Worm (Caenorhabditis elegans) whole organism, young adult: ENCODE data around the gene copb-2.

Source experiments
- B0336.3 ChIP-seq: fragments of 200-800 bp; sonication (Bioruptor generic); IDR thresholded peaks from 2 replicates; pipeline ENCODE4 v1.3.6; 2022; ENCODE audit warnings: missing genetic modification characterization, missing compliant biosample characterization
- C17E4.6 ChIP-seq: fragments of 200-800 bp; sonication (Bioruptor generic); IDR thresholded peaks from 2 replicates; pipeline ENCODE4 v1.3.6; 2022; ENCODE audit warnings: missing genetic modification reagents, missing genetic modification characterization, missing compliant biosample characterization
- F33H1.4 ChIP-seq: fragments of 200-800 bp; sonication (Bioruptor generic); IDR thresholded peaks from 2 replicates; pipeline ENCODE4 v1.3.6; 2022; ENCODE audit warnings: missing genetic modification reagents, missing genetic modification characterization, missing compliant biosample characterization
- K12H6.12 ChIP-seq: fragments of 200-800 bp; sonication (Bioruptor generic); optimal IDR thresholded peaks from 2 replicates; lab custom pipeline; 2018; ENCODE audit warnings: mild to moderate bottlenecking, missing genetic modification characterization, missing compliant biosample characterization
- T07F8.4 ChIP-seq: sonication (generic microtip); optimal IDR thresholded peaks from 2 replicates; lab custom pipeline; 2016; ENCODE audit warnings: mild to moderate bottlenecking, missing genetic modification characterization, moderate library complexity, missing compliant biosample characterization
- ama-1 ChIP-seq, 3 experiments: fragments of 150-350 bp in 1 of 3; sonication (generic microtip) in 2 of 3; optimal IDR thresholded peaks; 2 replicates each; lab custom pipeline; 2014 to 2018; ENCODE audit warnings: missing biosample characterization in 2 of 3, missing genetic modification characterization in 2 of 3, missing genetic modification reagents in 2 of 3
- aptf-2 ChIP-seq: fragments of 200-800 bp; sonication (Bioruptor generic); conservative IDR thresholded peaks from 2 replicates; pipeline ENCODE4 v1.3.6; 2022; ENCODE audit warnings: missing genetic modification reagents, missing genetic modification characterization, missing compliant biosample characterization
- attf-3 ChIP-seq: fragments of 200-800 bp; sonication (Bioruptor generic); conservative IDR thresholded peaks from 2 replicates; pipeline ENCODE4 v1.3.6; 2022; ENCODE audit warnings: missing genetic modification reagents, missing genetic modification characterization, missing compliant biosample characterization
- attf-5 ChIP-seq: fragments of 200-800 bp; sonication (Bioruptor generic); optimal IDR thresholded peaks from 2 replicates; lab custom pipeline; 2018; ENCODE audit warnings: mild to moderate bottlenecking, missing genetic modification characterization, missing compliant biosample characterization
- cebp-1 ChIP-seq, 2 experiments: fragments of 200-800 bp in 1 of 2; sonication (Bioruptor generic) in 1 of 2; sonication (generic microtip) in 1 of 2; IDR thresholded peaks in 1 of 2; optimal IDR thresholded peaks in 1 of 2; 2 replicates each; pipeline versions ENCODE4 v1.3.6 to Lab custom; 2017 to 2022; ENCODE audit warnings: missing compliant biosample characterization in 2 of 2, missing genetic modification characterization in 2 of 2, mild to moderate bottlenecking in 1 of 2, missing genetic modification reagents in 1 of 2, moderate library complexity in 1 of 2
- ceh-40 ChIP-seq: fragments of 200-800 bp; sonication (Bioruptor generic); IDR thresholded peaks from 2 replicates; pipeline ENCODE4 v1.3.6; 2022; ENCODE audit warnings: missing genetic modification characterization, missing compliant biosample characterization
- ceh-58 ChIP-seq: fragments of 200-800 bp; sonication (Bioruptor generic); IDR thresholded peaks from 2 replicates; pipeline ENCODE4 v1.3.6; 2022; ENCODE audit warnings: missing genetic modification characterization, missing compliant biosample characterization
- efl-1 ChIP-seq: fragments of 150-350 bp; optimal IDR thresholded peaks from 2 replicates; lab custom pipeline; 2014; ENCODE audit warnings: missing biosample characterization, missing genetic modification reagents, missing genetic modification characterization
- egl-44 ChIP-seq: fragments of 200-800 bp; sonication (Bioruptor generic); IDR thresholded peaks from 2 replicates; pipeline ENCODE4 v1.3.6; 2022; ENCODE audit warnings: missing genetic modification reagents, missing genetic modification characterization, missing compliant biosample characterization
- ekl-4 ChIP-seq: fragments of 200-800 bp; sonication (Bioruptor generic); IDR thresholded peaks from 2 replicates; pipeline ENCODE4 v1.3.6; 2022; ENCODE audit warnings: missing genetic modification reagents, missing genetic modification characterization, missing compliant biosample characterization
- fkh-3 ChIP-seq: sonication (generic microtip); optimal IDR thresholded peaks from 2 replicates; lab custom pipeline; 2016; ENCODE audit warnings: mild to moderate bottlenecking, missing genetic modification characterization, missing compliant biosample characterization
- gei-17 ChIP-seq: fragments of 200-800 bp; sonication (Bioruptor generic); optimal IDR thresholded peaks from 2 replicates; lab custom pipeline; 2018; ENCODE audit warnings: mild to moderate bottlenecking, missing genetic modification characterization, missing compliant biosample characterization
- him-1 ChIP-seq: sonication (generic microtip); optimal IDR thresholded peaks from 2 replicates; lab custom pipeline; 2016; ENCODE audit warnings: missing genotype, missing genetic modification reagents, missing genetic modification characterization, missing compliant biosample characterization
- hmg-1.2 ChIP-seq: fragments of 200-800 bp; sonication (Bioruptor generic); IDR thresholded peaks from 2 replicates; pipeline ENCODE4 v1.3.6; 2022; ENCODE audit warnings: missing genetic modification reagents, missing genetic modification characterization, missing compliant biosample characterization
- let-526 ChIP-seq: fragments of 200-800 bp; sonication (Bioruptor generic); IDR thresholded peaks from 2 replicates; pipeline ENCODE4 v1.3.6; 2022; ENCODE audit warnings: missing genetic modification reagents, missing genetic modification characterization, missing compliant biosample characterization
- let-607 ChIP-seq, 2 experiments: fragments of 200-800 bp in 1 of 2; sonication (Bioruptor generic) in 1 of 2; sonication (generic microtip) in 1 of 2; optimal IDR thresholded peaks; 2 replicates each; lab custom pipeline; 2016 to 2018; ENCODE audit warnings: mild to moderate bottlenecking in 2 of 2, missing compliant biosample characterization in 2 of 2, missing genetic modification characterization in 2 of 2, moderate library complexity in 2 of 2, missing genotype in 1 of 2
- lin-26 ChIP-seq: fragments of 200-800 bp; sonication (Bioruptor generic); IDR thresholded peaks from 2 replicates; pipeline ENCODE4 v1.3.6; 2022; ENCODE audit warnings: missing genetic modification reagents, missing genetic modification characterization, missing compliant biosample characterization
- lin-35 ChIP-seq, 3 experiments: fragments of 150-350 bp in 2 of 3; sonication (generic microtip) in 1 of 3; optimal IDR thresholded peaks; 2 replicates each; lab custom pipeline; 2014 to 2018; ENCODE audit warnings: missing biosample characterization in 3 of 3, missing genetic modification characterization in 3 of 3, missing genetic modification reagents in 3 of 3
- lsl-1 ChIP-seq: fragments of 200-800 bp; sonication (Bioruptor generic); optimal IDR thresholded peaks from 2 replicates; lab custom pipeline; 2018; ENCODE audit warnings: mild to moderate bottlenecking, missing genetic modification characterization, moderate library complexity, missing compliant biosample characterization
- madf-6 ChIP-seq: fragments of 200-800 bp; sonication (Bioruptor generic); IDR thresholded peaks from 2 replicates; pipeline ENCODE4 v1.3.6; 2022; ENCODE audit warnings: missing genetic modification reagents, missing genetic modification characterization, missing compliant biosample characterization
- madf-8 ChIP-seq: fragments of 200-800 bp; sonication (Bioruptor generic); conservative IDR thresholded peaks from 2 replicates; pipeline ENCODE4 v1.3.6; 2022; ENCODE audit warnings: missing genetic modification reagents, missing genetic modification characterization, missing compliant biosample characterization
- mcd-1 ChIP-seq: fragments of 200-800 bp; sonication (Bioruptor generic); IDR thresholded peaks from 2 replicates; pipeline ENCODE4 v1.3.6; 2022; ENCODE audit warnings: missing genetic modification reagents, missing genetic modification characterization, missing compliant biosample characterization
- mel-28 ChIP-seq: sonication (generic microtip); optimal IDR thresholded peaks from 2 replicates; lab custom pipeline; 2016; ENCODE audit warnings: borderline replicate concordance, mild to moderate bottlenecking, missing genetic modification characterization, missing compliant biosample characterization
- nhr-120 ChIP-seq: fragments of 200-800 bp; sonication (Bioruptor generic); IDR thresholded peaks from 2 replicates; pipeline ENCODE4 v1.3.6; 2022; ENCODE audit warnings: missing genetic modification characterization, missing compliant biosample characterization
- nhr-27 ChIP-seq: fragments of 200-800 bp; sonication (Bioruptor generic); optimal IDR thresholded peaks from 2 replicates; lab custom pipeline; 2018; ENCODE audit warnings: mild to moderate bottlenecking, missing genetic modification characterization, moderate library complexity, missing compliant biosample characterization
- nhr-80 ChIP-seq: sonication (generic microtip); optimal IDR thresholded peaks from 2 replicates; lab custom pipeline; 2016; ENCODE audit warnings: missing genetic modification characterization, missing compliant biosample characterization
- nhr-90 ChIP-seq: sonication (generic microtip); optimal IDR thresholded peaks from 2 replicates; lab custom pipeline; 2016; ENCODE audit warnings: missing genotype, mild to moderate bottlenecking, missing genetic modification characterization, missing compliant biosample characterization
- rcor-1 ChIP-seq: fragments of 200-800 bp; sonication (Bioruptor generic); IDR thresholded peaks from 2 replicates; pipeline ENCODE4 v1.3.6; 2022; ENCODE audit warnings: missing genetic modification reagents, missing genetic modification characterization, missing compliant biosample characterization
- rpc-1 ChIP-seq, 2 experiments: fragments of 150-350 bp in 1 of 2; sonication (generic microtip) in 1 of 2; optimal IDR thresholded peaks; 2 replicates each; lab custom pipeline; 2014 to 2018; ENCODE audit warnings: missing biosample characterization in 1 of 2, missing genetic modification characterization in 1 of 2, missing genetic modification reagents in 1 of 2, missing genotype in 1 of 2
- snpc-1.1 ChIP-seq: sonication (generic microtip); optimal IDR thresholded peaks from 2 replicates; lab custom pipeline; 2017; ENCODE audit warnings: missing genetic modification characterization, mild to moderate bottlenecking, missing compliant biosample characterization, antibody characterized with exemption, moderate library complexity, missing genotype, missing genetic modification reagents; ENCODE audit not compliant: insufficient read depth
- snpc-1.3 ChIP-seq: sonication (generic microtip); optimal IDR thresholded peaks from 2 replicates; lab custom pipeline; 2017; ENCODE audit warnings: missing genetic modification characterization, mild to moderate bottlenecking, missing compliant biosample characterization, antibody characterized with exemption, moderate library complexity, missing genotype, missing genetic modification reagents; ENCODE audit not compliant: insufficient read depth
- snpc-3.4 ChIP-seq: sonication (generic microtip); optimal IDR thresholded peaks from 2 replicates; lab custom pipeline; 2017; ENCODE audit warnings: missing genetic modification characterization, mild to moderate bottlenecking, missing compliant biosample characterization, antibody characterized with exemption, moderate library complexity, missing genotype, missing genetic modification reagents
- snpc-4 ChIP-seq, 5 experiments: fragments of 150-350 bp in 1 of 5; sonication (generic microtip) in 4 of 5; optimal IDR thresholded peaks; 2 replicates each; lab custom pipeline; 2014 to 2018; ENCODE audit warnings: missing genetic modification characterization in 5 of 5, missing biosample characterization in 3 of 5, antibody characterized with exemption in 2 of 5, mild to moderate bottlenecking in 2 of 5, missing compliant biosample characterization in 2 of 5, missing genotype in 2 of 5, moderate library complexity in 2 of 5, missing genetic modification reagents in 1 of 5
- tbp1 ChIP-seq: fragments of 200-800 bp; sonication (Bioruptor generic); optimal IDR thresholded peaks from 2 replicates; lab custom pipeline; 2018; ENCODE audit warnings: mild to moderate bottlenecking, missing genetic modification characterization, missing compliant biosample characterization
- tlf-1 ChIP-seq: fragments of 200-800 bp; sonication (Bioruptor generic); optimal IDR thresholded peaks from 2 replicates; lab custom pipeline; 2018; ENCODE audit warnings: mild to moderate bottlenecking, missing genetic modification characterization, missing compliant biosample characterization
- unc-130 ChIP-seq: sonication (generic microtip); optimal IDR thresholded peaks from 2 replicates; lab custom pipeline; 2016; ENCODE audit warnings: missing genetic modification reagents, missing genetic modification characterization, missing compliant biosample characterization
- ztf-28 ChIP-seq: fragments of 200-800 bp; sonication (Bioruptor generic); IDR thresholded peaks from 2 replicates; pipeline ENCODE4 v1.3.6; 2022; ENCODE audit warnings: missing genetic modification reagents, missing genetic modification characterization, missing compliant biosample characterization

Gene copb-2

ce11 chrIV:9512836-9513235, 53.3 kb downstream of the copb-2 start, which contains the start of gene C33A12.3:
Gene C33A12.3, minus strand, starts transcription at chrIV:9513002.
- TF ChIP-seq lin-26 (GFP tag; lab: Robert Waterston, UW): no peak
- TF ChIP-seq ztf-28 (GFP tag; lab: Robert Waterston, UW): no peak
- TF ChIP-seq K12H6.12 (tag; lab: Kevin White, UChicago): no peak
- TF ChIP-seq nhr-80: no peak
- no peak for TF ChIP-seq let-607 (tag; optimal IDR thresholded peaks at IDR 0.05; lab: Kevin White, UChicago)
- TF ChIP-seq mel-28 (tag; lab: Kevin White, UChicago): no peak
- no peak for TF ChIP-seq madf-6 (GFP tag; lab: Robert Waterston, UW)
- no peak for TF ChIP-seq snpc-1.1 (tag; lab: Kevin White, UChicago)
- TF ChIP-seq rpc-1 (optimal IDR thresholded peaks at IDR 0.05; lab: Kevin White, UChicago): no peak
- no peak for TF ChIP-seq rpc-1 (tag; optimal IDR thresholded peaks at IDR 0.05; lab: Kevin White, UChicago)
- TF ChIP-seq nhr-27 (tag; lab: Kevin White, UChicago): no peak
- TF ChIP-seq fkh-3 (tag; lab: Kevin White, UChicago): no peak
- TF ChIP-seq, all 124 proteins: peak for 0

DNA sequence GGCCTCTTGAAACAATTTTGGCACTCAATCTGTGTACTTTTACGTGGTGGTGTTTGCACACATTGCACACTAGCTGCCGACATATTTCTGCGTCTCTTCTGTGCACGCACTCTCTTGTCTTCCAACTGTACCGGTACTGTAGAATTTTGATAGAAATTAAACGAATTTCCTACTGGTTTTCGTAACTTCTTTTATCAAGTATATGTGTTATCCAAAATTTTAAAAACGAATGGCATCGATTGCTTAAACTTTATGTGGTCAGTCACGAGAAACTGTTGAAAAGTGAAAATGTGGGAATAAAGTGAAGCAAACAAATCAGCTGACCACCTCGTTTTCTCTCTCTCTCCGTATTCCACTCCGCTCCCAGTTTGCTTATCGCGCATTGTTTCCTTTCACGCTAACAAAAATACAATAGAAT, 53.8 kb downstream of the copb-2 start:
- TF ChIP-seq rcor-1 (peak; percentile 44; the same call in 1 of the 2 replicates), T07F8.4 (tag; lab: Kevin White, UChicago) (no peak), cebp-1 (GFP tag; IDR thresholded peaks at IDR 0.05; lab: Robert Waterston, UW) (no peak), cebp-1 (tag; optimal IDR thresholded peaks at IDR 0.05; lab: Kevin White, UChicago) (peak; percentile 67), madf-8 (GFP tag; lab: Robert Waterston, UW) (peak; percentile 32; the same call in 1 of the 2 replicates), nhr-80 (peak; percentile 69), snpc-1.3 (tag; lab: Kevin White, UChicago) (peak; percentile 58), attf-3 (GFP tag; lab: Robert Waterston, UW) (peak; percentile 58; the same call in 1 of the 2 replicates), C17E4.6 (GFP tag; lab: Robert Waterston, UW) (no peak), snpc-3.4 (peak; percentile 22), gei-17 (no peak), snpc-4 (GFP tag; optimal IDR thresholded peaks at IDR 0.05; lab: Kevin White, UChicago) (peak; percentile 72), snpc-4 (tag; optimal IDR thresholded peaks at IDR 0.05; lab: Kevin White, UChicago) (peak; percentile 69 to 87 (median 85)), B0336.3 (GFP tag; lab: Robert Waterston, UW) (0 out of 2 replicates have a peak, but pooled peaks have one; percentile 13), lin-26 (GFP tag; lab: Robert Waterston, UW) (no peak), unc-130 (GFP tag; lab: Kevin White, UChicago) (no peak), tlf-1 (no peak), lsl-1 (GFP tag; lab: Kevin White, UChicago) (peak; percentile 52), hmg-1.2 (GFP tag; lab: Robert Waterston, UW) (peak; percentile 95), attf-5 (peak; percentile 60), nhr-90 (tag; lab: Kevin White, UChicago) (peak; percentile 23), mcd-1 (GFP tag; lab: Robert Waterston, UW) (0 out of 2 replicates have a peak, but pooled peaks have one; percentile 26), ama-1 (optimal IDR thresholded peaks at IDR 0.05; lab: Kevin White, UChicago) (no peak), ama-1 (GFP tag; optimal IDR thresholded peaks at IDR 0.05; lab: Kevin White, UChicago) (no peak), aptf-2 (GFP tag; lab: Robert Waterston, UW) (no peak), snpc-1.1 (tag; lab: Kevin White, UChicago) (peak; percentile 86), him-1 (tag; lab: Kevin White, UChicago) (no peak), efl-1 (GFP tag; lab: Kevin White, UChicago) (peak; percentile 26), nhr-120 (GFP tag; lab: Robert Waterston, UW) (no peak), madf-6 (GFP tag; lab: Robert Waterston, UW) (peak; percentile 59; the same call in 1 of the 2 replicates), tbp1 (GFP tag; lab: Kevin White, UChicago) (peak; percentile 17), F33H1.4 (no peak), ceh-40 (GFP tag; lab: Robert Waterston, UW) (no peak), ceh-58 (GFP tag; lab: Robert Waterston, UW) (no peak), lin-35 (GFP tag; optimal IDR thresholded peaks at IDR 0.05; lab: Kevin White, UChicago) (peak in 1 of 3 experiments; percentile 8), let-526 (GFP tag; lab: Robert Waterston, UW) (0 out of 2 replicates have a peak, but pooled peaks have one; percentile 26), ekl-4 (GFP tag; lab: Robert Waterston, UW) (no peak), egl-44 (peak; percentile 24; the same call in 1 of the 2 replicates)
